Fruit fly (Drosophila melanogaster): ENCODE results near the gene Pli.

Gene Pli

dm6 chr3R:23920874-23921539 is 31.2 kb upstream of the Pli start (continued):
- TF ChIP-seq Spps (tag; optimal IDR thresholded peaks at IDR 0.05) = no peak
- TF ChIP-seq CG3281 (GFP tag; optimal IDR thresholded peaks at IDR 0.05) = peak; percentile 54
- TF ChIP-seq grn (GFP tag; optimal IDR thresholded peaks at IDR 0.05) = peak; percentile 8
- TF ChIP-seq CG6791 (GFP tag; IDR thresholded peaks at IDR 0.05; ENCODE audit: partially characterized antibody) = no peak
- TF ChIP-seq Sox102F (GFP tag; optimal IDR thresholded peaks at IDR 0.05) = peak; percentile 35
- 0 out of 2 replicates have a peak, but pooled peaks have one; percentile 13 for TF ChIP-seq Ada2b (GFP tag; IDR thresholded peaks at IDR 0.05)
- peak; percentile 79 for TF ChIP-seq NFAT (GFP tag; IDR thresholded peaks at IDR 0.05)
- no peak for TF ChIP-seq CG1024 (GFP tag; IDR thresholded peaks at IDR 0.05)
- TF ChIP-seq aop (GFP tag; IDR thresholded peaks at IDR 0.05) = no peak
- peak; percentile 48; the same call in 1 of the 2 replicates for TF ChIP-seq CG17328 (GFP tag; IDR thresholded peaks at IDR 0.05)
- TF ChIP-seq CG9727 (GFP tag; optimal IDR thresholded peaks at IDR 0.05) = peak; percentile 24
- no peak for TF ChIP-seq CG6254 (GFP tag; optimal IDR thresholded peaks at IDR 0.05)
- no peak for TF ChIP-seq Scr (GFP tag; IDR thresholded peaks at IDR 0.05; ENCODE audit: partially characterized antibody)
- TF ChIP-seq sd (tag; optimal IDR thresholded peaks at IDR 0.05) = peak; percentile 46
- no peak for TF ChIP-seq psq (GFP tag; optimal IDR thresholded peaks at IDR 0.05)
- TF ChIP-seq CG2116 (GFP tag; optimal IDR thresholded peaks at IDR 0.05) = no peak
- TF ChIP-seq cwo (GFP tag; optimal IDR thresholded peaks at IDR 0.05) = peak; percentile 53
- TF ChIP-seq crc (GFP tag; optimal IDR thresholded peaks at IDR 0.05) = peak; percentile 8
- TF ChIP-seq CG10654 (GFP tag; optimal IDR thresholded peaks at IDR 0.05) = no peak
- peak; percentile 26 for TF ChIP-seq D19B (GFP tag; optimal IDR thresholded peaks at IDR 0.05)
- no peak for TF ChIP-seq NK7.1 (GFP tag; optimal IDR thresholded peaks at IDR 0.05)
- TF ChIP-seq CG13894 (tag; optimal IDR thresholded peaks at IDR 0.05) = peak; percentile 92
- peak; percentile 66; the same call in 2 of the 3 replicates for TF ChIP-seq ken (GFP tag; IDR thresholded peaks at IDR 0.05)
- no peak for TF ChIP-seq slp2 (GFP tag; optimal IDR thresholded peaks at IDR 0.05)
- no peak for TF ChIP-seq bab2 (GFP tag; optimal IDR thresholded peaks at IDR 0.05)
- peak; percentile 55 for TF ChIP-seq tgo (GFP tag; IDR thresholded peaks at IDR 0.05)
- TF ChIP-seq CG13287 (GFP tag; IDR thresholded peaks at IDR 0.05; ENCODE audit: partially characterized antibody) = no peak
- peak; percentile 43 for TF ChIP-seq CG15269 (tag; optimal IDR thresholded peaks at IDR 0.05)
- TF ChIP-seq CG31441 (GFP tag; IDR thresholded peaks at IDR 0.05) = no peak
- no peak for TF ChIP-seq Trl (optimal IDR thresholded peaks at IDR 0.05)
- peak; percentile 14 for TF ChIP-seq Trl (GFP tag; optimal IDR thresholded peaks at IDR 0.05)
- TF ChIP-seq vvl (GFP tag; IDR thresholded peaks at IDR 0.05) = peak; percentile 73
- TF ChIP-seq CG10321 (GFP tag; IDR thresholded peaks at IDR 0.05) = 0 out of 2 replicates have a peak, but pooled peaks have one; percentile 9
- TF ChIP-seq Med (GFP tag) = peak; percentile 95
- no peak for TF ChIP-seq CG2889 (GFP tag; IDR thresholded peaks at IDR 0.05)
- TF ChIP-seq sens (GFP tag) = peak; percentile 84
- TF ChIP-seq CG11695 (GFP tag; IDR thresholded peaks at IDR 0.05) = peak; percentile 65
- TF ChIP-seq CG3726 (GFP tag; IDR thresholded peaks at IDR 0.05) = no peak
- no peak for TF ChIP-seq CG2199 (GFP tag; IDR thresholded peaks at IDR 0.05)
- TF ChIP-seq Side (GFP tag; optimal IDR thresholded peaks at IDR 0.05) = peak; percentile 35
- TF ChIP-seq gsb (GFP tag; IDR thresholded peaks at IDR 0.05) = peak; percentile 71
- TF ChIP-seq vfl (GFP tag; optimal IDR thresholded peaks at IDR 0.05) = no peak
- no peak for TF ChIP-seq CG10431 (GFP tag; optimal IDR thresholded peaks at IDR 0.05)
- TF ChIP-seq pzg (GFP tag; optimal IDR thresholded peaks at IDR 0.05) = peak; percentile 2
- peak; percentile 36 for TF ChIP-seq bcd (GFP tag; optimal IDR thresholded peaks at IDR 0.05)
- no peak for TF ChIP-seq nmo (GFP tag; optimal IDR thresholded peaks at IDR 0.05)
- peak; percentile 57 for TF ChIP-seq stc (GFP tag; IDR thresholded peaks at IDR 0.05)
- peak; percentile 24 for TF ChIP-seq CG9876 (GFP tag; optimal IDR thresholded peaks at IDR 0.05)
- no peak for TF ChIP-seq trem (tag; optimal IDR thresholded peaks at IDR 0.05)
- TF ChIP-seq dan (GFP tag; IDR thresholded peaks at IDR 0.05) = no peak
- TF ChIP-seq NC2β (GFP tag; optimal IDR thresholded peaks at IDR 0.05) = peak; percentile 7

All from whole organism, embryonic.